Fruit fly (Drosophila melanogaster) whole organism, adult: ENCODE data around the gene Dred.

ENCODE experiments used
- CG12768 ChIP-seq: fragments of 200-800 bp; sonication (Bioruptor generic); optimal IDR thresholded peaks from 2 replicates; lab custom pipeline; 2017; ENCODE audit warnings: missing biosample characterization, missing genetic modification characterization, mild to moderate bottlenecking, moderate library complexity, missing genetic modification reagents
- CG7101 ChIP-seq: fragments of 200-800 bp; sonication (Bioruptor generic); optimal IDR thresholded peaks from 2 replicates; lab custom pipeline; 2018; ENCODE audit warnings: missing biosample characterization, mild to moderate bottlenecking, missing genetic modification characterization, moderate library complexity
- Crg-1 ChIP-seq: fragments of 200-800 bp; sonication (Bioruptor generic); optimal IDR thresholded peaks from 2 replicates; lab custom pipeline; 2016; ENCODE audit warnings: missing biosample characterization, missing genetic modification characterization
- bab1 ChIP-seq: fragments of 200-800 bp; sonication (Bioruptor generic); optimal IDR thresholded peaks from 3 replicates; lab custom pipeline; 2019; ENCODE audit warnings: missing biosample characterization, mild to moderate bottlenecking, missing genetic modification characterization, moderate library complexity

dm6 chr3L:19518232-19518631 is 25.8 kb downstream of the Dred start, which contains the start of gene Cpr76Ba:
- TF ChIP-seq CG12768 (GFP tag; lab: Kevin White, UChicago) (no peak), Crg-1 (GFP tag; lab: Kevin White, UChicago) (no peak), CG7101 (tag; lab: Kevin White, UChicago) (no peak), bab1 (no peak)
